Fruit fly (Drosophila melanogaster): ENCODE measurements around the gene Lcp65Ag2.

The Lcp65Ag2 gene

dm6 chr3L:6106717-6107116, 26.7 kb downstream of the Lcp65Ag2 start:
- TF ChIP-seq CG14711 (tag; optimal IDR thresholded peaks at IDR 0.05) (no peak), CG12768 (GFP tag; optimal IDR thresholded peaks at IDR 0.05) (no peak), CG33017 (tag; optimal IDR thresholded peaks at IDR 0.05) (no peak), toe (GFP tag; optimal IDR thresholded peaks at IDR 0.05) (no peak), CG7045 (GFP tag; optimal IDR thresholded peaks at IDR 0.05) (no peak), Crg-1 (GFP tag; optimal IDR thresholded peaks at IDR 0.05) (no peak), kay (GFP tag; ENCODE audit: borderline replicate concordance) (no peak), CG1620 (GFP tag; optimal IDR thresholded peaks at IDR 0.05) (no peak), Hr96 (GFP tag; optimal IDR thresholded peaks at IDR 0.05) (no peak), cnc (optimal IDR thresholded peaks at IDR 0.05) (no peak), Mnt (GFP tag; optimal IDR thresholded peaks at IDR 0.05) (no peak), CG7101 (tag; optimal IDR thresholded peaks at IDR 0.05) (no peak), pad (GFP tag; optimal IDR thresholded peaks at IDR 0.05) (no peak)

- TF ChIP-seq kay (GFP tag; ENCODE audit: borderline replicate concordance) (no peak), Hr96 (GFP tag; optimal IDR thresholded peaks at IDR 0.05) (no peak), Mnt (GFP tag; optimal IDR thresholded peaks at IDR 0.05) (no peak), tj (GFP tag; optimal IDR thresholded peaks at IDR 0.05) (no peak), cnc (optimal IDR thresholded peaks at IDR 0.05) (no peak), Clk (GFP tag; optimal IDR thresholded peaks at IDR 0.05) (no peak), CG33017 (tag; optimal IDR thresholded peaks at IDR 0.05) (no peak)
Measured at dm6 chr3L:6105435-6105834, 28.0 kb downstream of the Lcp65Ag2 start.

dm6 chr3L:6104551-6104950, 28.8 kb downstream of the Lcp65Ag2 start:
- TF ChIP-seq toe (GFP tag; optimal IDR thresholded peaks at IDR 0.05): no peak
- no peak for TF ChIP-seq Crg-1 (GFP tag; optimal IDR thresholded peaks at IDR 0.05)
- no peak for TF ChIP-seq CG14711 (tag; optimal IDR thresholded peaks at IDR 0.05)
- no peak for TF ChIP-seq CG33017 (tag; optimal IDR thresholded peaks at IDR 0.05)
- no peak for TF ChIP-seq pad (GFP tag; optimal IDR thresholded peaks at IDR 0.05)
- no peak for TF ChIP-seq bab1 (GFP tag; optimal IDR thresholded peaks at IDR 0.05)
- TF ChIP-seq CG7101 (tag; optimal IDR thresholded peaks at IDR 0.05): no peak
- TF ChIP-seq cic (GFP tag; optimal IDR thresholded peaks at IDR 0.05): no peak
- TF ChIP-seq tj (GFP tag; optimal IDR thresholded peaks at IDR 0.05): no peak
- no peak for TF ChIP-seq kay (GFP tag; ENCODE audit: borderline replicate concordance)
- no peak for TF ChIP-seq CG5204 (GFP tag; optimal IDR thresholded peaks at IDR 0.05)
- TF ChIP-seq CG1620 (GFP tag; optimal IDR thresholded peaks at IDR 0.05): no peak

- TF ChIP-seq cic (GFP tag; optimal IDR thresholded peaks at IDR 0.05) (no peak), CG7101 (tag; optimal IDR thresholded peaks at IDR 0.05) (no peak), Crg-1 (GFP tag; optimal IDR thresholded peaks at IDR 0.05) (no peak), pad (GFP tag; optimal IDR thresholded peaks at IDR 0.05) (no peak), ovo (GFP tag; optimal IDR thresholded peaks at IDR 0.05) (no peak), kay (GFP tag; ENCODE audit: borderline replicate concordance) (no peak)
Measured at dm6 chr3L:6103658-6104057, 29.7 kb downstream of the Lcp65Ag2 start.

dm6 chr3L:6097270-6097669, 36.1 kb downstream of the Lcp65Ag2 start, which contains the start of gene Ets65A:
Gene Ets65A, plus strand, starts transcription at chr3L:6097617.
- no peak for TF ChIP-seq CG7045 (GFP tag; optimal IDR thresholded peaks at IDR 0.05)
- TF ChIP-seq tj (GFP tag; optimal IDR thresholded peaks at IDR 0.05): no peak
- TF ChIP-seq ovo (GFP tag; optimal IDR thresholded peaks at IDR 0.05): no peak
- TF ChIP-seq Clk (GFP tag; optimal IDR thresholded peaks at IDR 0.05): no peak
- TF ChIP-seq CG5204 (GFP tag; optimal IDR thresholded peaks at IDR 0.05): no peak
- TF ChIP-seq CG7101 (tag; optimal IDR thresholded peaks at IDR 0.05): no peak
- TF ChIP-seq CG12768 (GFP tag; optimal IDR thresholded peaks at IDR 0.05): no peak
- TF ChIP-seq cnc (optimal IDR thresholded peaks at IDR 0.05): no peak
- TF ChIP-seq bab1 (GFP tag; optimal IDR thresholded peaks at IDR 0.05): no peak
- TF ChIP-seq Mnt (GFP tag; optimal IDR thresholded peaks at IDR 0.05): no peak
- TF ChIP-seq CG1620 (GFP tag; optimal IDR thresholded peaks at IDR 0.05): no peak
- TF ChIP-seq CG33017 (tag; optimal IDR thresholded peaks at IDR 0.05): no peak
- no peak for TF ChIP-seq pad (GFP tag; optimal IDR thresholded peaks at IDR 0.05)
- no peak for TF ChIP-seq kay (GFP tag; ENCODE audit: borderline replicate concordance)
- TF ChIP-seq Crg-1 (GFP tag; optimal IDR thresholded peaks at IDR 0.05): no peak
- TF ChIP-seq Hr96 (GFP tag; optimal IDR thresholded peaks at IDR 0.05): no peak

dm6 chr3L:6094697-6095096, 38.7 kb downstream of the Lcp65Ag2 start, which contains the start of the genes CG10467 and loj:
Gene CG10467, minus strand, starts transcription at chr3L:6094747.
Gene loj, plus strand, starts transcription at chr3L:6094987.
- TF ChIP-seq CG1620 (GFP tag; optimal IDR thresholded peaks at IDR 0.05): peak; percentile 88
- peak; percentile 81 for TF ChIP-seq Clk (GFP tag; optimal IDR thresholded peaks at IDR 0.05)
- TF ChIP-seq bab1 (GFP tag; optimal IDR thresholded peaks at IDR 0.05): peak; percentile 88
- peak; percentile 93 for TF ChIP-seq CG7045 (GFP tag; optimal IDR thresholded peaks at IDR 0.05)
- peak; percentile 88 for TF ChIP-seq CG5204 (GFP tag; optimal IDR thresholded peaks at IDR 0.05)
- TF ChIP-seq CG33017 (tag; optimal IDR thresholded peaks at IDR 0.05): peak; percentile 88
- no peak for TF ChIP-seq cnc (optimal IDR thresholded peaks at IDR 0.05)
- peak; percentile 75 for TF ChIP-seq Hr96 (GFP tag; optimal IDR thresholded peaks at IDR 0.05)
- TF ChIP-seq CG11617 (GFP tag; optimal IDR thresholded peaks at IDR 0.05): peak; percentile 87
- TF ChIP-seq tj (GFP tag; optimal IDR thresholded peaks at IDR 0.05): peak; percentile 69
- no peak for TF ChIP-seq kay (GFP tag; ENCODE audit: borderline replicate concordance)
- peak; percentile 62 for TF ChIP-seq Mnt (GFP tag; optimal IDR thresholded peaks at IDR 0.05)
- TF ChIP-seq ovo (GFP tag; optimal IDR thresholded peaks at IDR 0.05): peak; percentile 86
- TF ChIP-seq toe (GFP tag; optimal IDR thresholded peaks at IDR 0.05): peak; percentile 84
- peak; percentile 92 for TF ChIP-seq CG7101 (tag; optimal IDR thresholded peaks at IDR 0.05)
- TF ChIP-seq CG12768 (GFP tag; optimal IDR thresholded peaks at IDR 0.05): peak; percentile 91
- peak; percentile 31 for TF ChIP-seq cic (GFP tag; optimal IDR thresholded peaks at IDR 0.05)
- peak; percentile 94 for TF ChIP-seq CG14711 (tag; optimal IDR thresholded peaks at IDR 0.05)
- peak; percentile 77 for TF ChIP-seq Crg-1 (GFP tag; optimal IDR thresholded peaks at IDR 0.05)
- peak; percentile 78 for TF ChIP-seq pad (GFP tag; optimal IDR thresholded peaks at IDR 0.05)

Data from whole organism, adult.